Worm (Caenorhabditis elegans) whole organism, dauer: ENCODE results near the gene clec-210.

Source experiments
- unc-62 ChIP-seq: sonication (generic microtip); optimal IDR thresholded peaks from 2 replicates; lab custom pipeline; 2017; ENCODE audit warnings: missing biosample characterization, missing genetic modification reagents, missing genetic modification characterization

Gene clec-210

ce11 chrV:3158379-3158778 lies 40.2 kb downstream of the clec-210 start:
- no peak for TF ChIP-seq unc-62 (GFP tag; lab: Kevin White, UChicago)

DNA sequence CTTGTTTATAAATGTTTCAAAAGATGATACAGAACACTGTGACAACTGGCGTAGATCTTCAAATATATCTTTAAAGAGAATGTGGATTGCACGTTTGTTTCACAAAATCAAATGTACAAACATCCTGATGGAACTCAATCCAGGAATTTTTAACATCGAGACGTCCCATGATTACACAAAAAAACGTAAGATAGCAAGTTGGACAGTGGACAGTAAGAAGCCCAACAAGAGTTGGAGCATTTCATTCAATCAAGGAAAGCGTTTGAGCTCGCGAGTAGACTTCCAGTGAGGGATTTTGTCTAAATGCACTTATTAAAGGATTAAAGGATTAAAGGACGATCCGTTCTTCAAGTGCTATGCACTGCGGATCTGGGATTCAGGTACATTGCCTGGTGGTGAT lies 41.1 kb downstream of the clec-210 start, which contains the start of gene C36C5.12:
TSS of gene C36C5.12 (minus strand) at position 101 of the 400 bp plus-strand sequence.
- TF ChIP-seq unc-62 (GFP tag; lab: Kevin White, UChicago), result no peak

DNA sequence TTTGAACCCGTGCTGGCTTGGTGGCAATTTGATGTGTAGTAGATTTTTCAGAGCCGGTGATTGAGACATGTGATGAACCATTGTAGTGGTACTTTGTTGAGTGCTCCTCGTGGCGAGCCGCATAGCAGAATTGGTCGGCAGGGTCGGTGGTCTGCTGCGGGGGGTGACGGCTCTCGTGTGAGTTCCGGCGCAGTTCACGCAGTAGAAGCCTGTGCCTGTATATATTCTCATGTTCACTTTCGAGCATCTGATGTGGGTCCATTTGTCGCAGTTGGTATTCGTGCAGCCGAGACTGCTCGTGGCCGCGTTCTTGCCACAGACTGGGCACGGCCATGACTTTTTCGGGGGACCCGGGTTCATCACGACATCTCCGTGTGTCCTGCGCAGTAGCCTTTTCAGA lies 44.1 kb downstream of the clec-210 start:
- TF ChIP-seq unc-62 (GFP tag; lab: Kevin White, UChicago), result no peak

DNA sequence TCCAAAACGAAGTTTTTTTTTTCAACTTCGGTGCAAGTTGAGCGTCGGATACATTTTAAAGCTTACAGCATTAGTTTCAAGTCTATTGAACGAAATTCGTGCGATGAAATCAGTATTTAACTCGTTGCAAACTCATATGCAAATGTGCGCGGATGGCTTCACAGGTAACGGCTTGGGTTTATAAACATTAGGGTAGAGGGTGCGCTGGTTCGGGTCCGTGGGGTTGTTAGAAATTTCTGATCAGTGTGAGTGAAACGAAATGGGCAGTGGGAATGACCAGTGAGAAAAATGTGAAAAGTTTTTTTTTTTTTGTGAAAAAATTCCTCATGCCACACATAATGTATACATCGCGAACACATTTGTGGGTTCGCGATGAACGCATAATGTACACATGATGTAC lies 45.0 kb downstream of the clec-210 start:
- no peak for TF ChIP-seq unc-62 (GFP tag; lab: Kevin White, UChicago)

ce11 chrV:3165438-3165837 lies 47.3 kb downstream of the clec-210 start, which contains the start of gene C36C5.14:
Gene C36C5.14 (minus strand): TSS chrV:3165538.
- no peak for TF ChIP-seq unc-62 (GFP tag; lab: Kevin White, UChicago)

DNA sequence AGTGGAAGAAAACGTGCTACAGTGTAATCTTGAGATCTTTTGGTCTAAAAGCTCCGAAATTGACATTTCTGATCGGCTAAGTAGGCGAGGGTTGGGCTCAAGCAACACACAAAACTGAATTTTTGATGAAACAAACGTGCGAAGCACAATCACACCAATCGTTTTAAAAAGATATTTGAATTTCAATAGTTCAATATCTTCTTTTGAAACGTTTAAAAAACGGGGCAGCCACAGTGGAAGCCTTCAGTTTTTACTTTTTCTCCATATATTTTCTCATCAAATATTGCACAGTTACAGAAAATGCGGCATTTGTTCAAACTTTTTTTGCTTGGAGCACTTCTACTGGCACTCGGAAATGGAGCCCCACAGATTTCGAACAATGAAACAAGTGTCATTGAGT lies 48.1 kb downstream of the clec-210 start, which contains the start of gene C36C5.4:
TSS of gene C36C5.4 (plus strand) at position 301 of the 400 bp plus-strand sequence.
- TF ChIP-seq unc-62 (GFP tag; lab: Kevin White, UChicago), result no peak

ce11 chrV:3168650-3169049 lies 50.5 kb downstream of the clec-210 start, which contains the start of gene C36C5.15:
Gene C36C5.15 (minus strand): TSS chrV:3168750.
- TF ChIP-seq unc-62 (GFP tag; lab: Kevin White, UChicago), result no peak

DNA sequence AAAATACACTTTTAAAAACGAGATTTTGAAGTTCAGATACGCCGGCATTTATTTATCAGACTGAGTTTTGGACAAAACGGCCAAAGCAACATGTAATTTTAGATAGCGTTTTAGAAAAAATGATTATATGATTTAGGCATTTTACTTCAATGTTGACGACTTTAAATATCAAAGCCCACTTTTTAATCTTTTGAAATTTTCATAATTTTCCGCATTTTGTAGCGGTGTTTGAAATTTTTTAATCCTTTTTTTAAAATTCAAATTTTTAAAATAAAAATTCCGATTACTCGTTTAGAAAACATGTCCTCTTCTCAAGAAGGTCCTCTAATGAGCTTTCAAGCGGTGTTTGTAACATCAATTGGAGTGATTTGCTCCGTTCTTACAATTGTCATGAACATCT lies 51.7 kb downstream of the clec-210 start, which contains the start of gene srbc-6:
TSS of gene srbc-6 (plus strand) at position 301 of the 400 bp plus-strand sequence.
- no peak for TF ChIP-seq unc-62 (GFP tag; lab: Kevin White, UChicago)
